Fruit fly (Drosophila melanogaster): ENCODE measurements around the gene CG34051.

CG34051 gene

dm6 chr2L:19952221-19952620 is 8.6 kb downstream of the CG34051 start:
- no peak for TF ChIP-seq ac (GFP tag; optimal IDR thresholded peaks at IDR 0.05)
- peak; percentile 77 for TF ChIP-seq CG6654 (GFP tag; optimal IDR thresholded peaks at IDR 0.05)
- no peak for TF ChIP-seq CG1603 (tag; optimal IDR thresholded peaks at IDR 0.05)

- TF ChIP-seq schlank (tag; optimal IDR thresholded peaks at IDR 0.05) (no peak), jigr1 (GFP tag; IDR thresholded peaks at IDR 0.05) (no peak), en (GFP tag; optimal IDR thresholded peaks at IDR 0.05) (no peak), sug (tag; optimal IDR thresholded peaks at IDR 0.05) (peak; percentile 3), H2.0 (GFP tag; IDR thresholded peaks at IDR 0.05) (no peak), phol (tag; optimal IDR thresholded peaks at IDR 0.05) (no peak), kni (GFP tag; optimal IDR thresholded peaks at IDR 0.05) (no peak), CG34376 (GFP tag; optimal IDR thresholded peaks at IDR 0.05) (peak; percentile 3), MBD-R2 (GFP tag; IDR thresholded peaks at IDR 0.05) (no peak), eve (GFP tag; optimal IDR thresholded peaks at IDR 0.05) (no peak), exex (tag; optimal IDR thresholded peaks at IDR 0.05) (peak; percentile 40), vfl (GFP tag; optimal IDR thresholded peaks at IDR 0.05) (no peak), Blimp-1 (GFP tag; optimal IDR thresholded peaks at IDR 0.05) (no peak), dm (GFP tag; optimal IDR thresholded peaks at IDR 0.05) (no peak), pita (GFP tag; optimal IDR thresholded peaks at IDR 0.05) (no peak), Ets65A (GFP tag) (no peak), CG17612 (GFP tag; IDR thresholded peaks at IDR 0.05) (no peak), CG11504 (tag; optimal IDR thresholded peaks at IDR 0.05) (peak; percentile 38), hbn (GFP tag; IDR thresholded peaks at IDR 0.05; ENCODE audit: partially characterized antibody) (no peak), psq (GFP tag; optimal IDR thresholded peaks at IDR 0.05) (no peak), Taf1 (GFP tag; IDR thresholded peaks at IDR 0.05) (no peak), kay (GFP tag; optimal IDR thresholded peaks at IDR 0.05) (no peak), CG3995 (GFP tag; optimal IDR thresholded peaks at IDR 0.05) (no peak), bowl (GFP tag; IDR thresholded peaks at IDR 0.05) (no peak), Gug (GFP tag; IDR thresholded peaks at IDR 0.05) (no peak), CG34224 (GFP tag; IDR thresholded peaks at IDR 0.05; ENCODE audit: partially characterized antibody) (no peak), ro (GFP tag; IDR thresholded peaks at IDR 0.05) (no peak), MESR4 (GFP tag; optimal IDR thresholded peaks at IDR 0.05) (no peak), trh (GFP tag; optimal IDR thresholded peaks at IDR 0.05) (no peak), CG2889 (GFP tag; IDR thresholded peaks at IDR 0.05) (no peak), Drgx (GFP tag; IDR thresholded peaks at IDR 0.05) (no peak), Med (GFP tag) (peak; percentile 49), E2f1 (GFP tag; IDR thresholded peaks at IDR 0.05) (no peak), odd (GFP tag; optimal IDR thresholded peaks at IDR 0.05) (peak; percentile 4), Hr78 (GFP tag; optimal IDR thresholded peaks at IDR 0.05) (peak in 1 of 2 experiments; percentile 93), corto (GFP tag; optimal IDR thresholded peaks at IDR 0.05) (no peak), CG14710 (tag; optimal IDR thresholded peaks at IDR 0.05) (no peak), CG1233 (GFP tag; optimal IDR thresholded peaks at IDR 0.05) (no peak), CG14050 (GFP tag; IDR thresholded peaks at IDR 0.05) (no peak), CG6254 (GFP tag; optimal IDR thresholded peaks at IDR 0.05) (no peak), Sox102F (GFP tag; optimal IDR thresholded peaks at IDR 0.05) (no peak), insv (GFP tag; optimal IDR thresholded peaks at IDR 0.05) (no peak), HLH4C (GFP tag; IDR thresholded peaks at IDR 0.05; ENCODE audit: partially characterized antibody) (no peak), CG1647 (GFP tag; optimal IDR thresholded peaks at IDR 0.05) (no peak), lab (GFP tag; optimal IDR thresholded peaks at IDR 0.05) (no peak), nom (GFP tag; optimal IDR thresholded peaks at IDR 0.05) (no peak)
Measured at dm6 chr2L:19951543-19952163, 9.2 kb downstream of the CG34051 start.
